Fruit fly (Drosophila melanogaster) whole organism, embryonic: ENCODE measurements around the gene stg1.
A peak's percentile ranks its signal among the peaks of the same experiment; 100 is the strongest.

Experiments used
- Bgb ChIP-seq: fragments of 200-800 bp; sonication (Bioruptor generic); IDR thresholded peaks from 2 replicates; pipeline ENCODE4 v1.3.6; 2022; ENCODE audit warnings: missing biosample characterization, missing genetic modification characterization; ENCODE audit not compliant: partially characterized antibody
- CG10431 ChIP-seq: fragments of 200-800 bp; sonication (Bioruptor generic); optimal IDR thresholded peaks from 3 replicates; lab custom pipeline; 2018; ENCODE audit warnings: missing biosample characterization, mild to moderate bottlenecking, missing genetic modification characterization
- CG10979 ChIP-seq: fragments of 200-800 bp; sonication (Bioruptor generic); optimal IDR thresholded peaks from 2 replicates; lab custom pipeline; 2018; ENCODE audit warnings: missing biosample characterization, mild to moderate bottlenecking, missing genetic modification characterization, moderate library complexity
- CG11247 ChIP-seq: fragments of 200-800 bp; sonication (Bioruptor generic); IDR thresholded peaks from 2 replicates; pipeline ENCODE4 v1.3.6; 2022; ENCODE audit warnings: missing biosample characterization, missing genetic modification characterization
- CG11560 ChIP-seq: fragments of 200-800 bp; sonication (Bioruptor generic); IDR thresholded peaks from 3 replicates; pipeline ENCODE4 v1.3.6; 2022; ENCODE audit warnings: missing biosample characterization, missing genetic modification characterization
- CG1233 ChIP-seq: fragments of 200-800 bp; sonication (Bioruptor generic); optimal IDR thresholded peaks from 4 replicates; lab custom pipeline; 2018; ENCODE audit warnings: missing biosample characterization, mild to moderate bottlenecking, missing genetic modification characterization
- CG12391 ChIP-seq: fragments of 200-800 bp; sonication (Bioruptor generic); optimal IDR thresholded peaks from 3 replicates; lab custom pipeline; 2018; ENCODE audit warnings: missing biosample characterization, mild to moderate bottlenecking, missing genetic modification characterization, moderate library complexity
- CG13296 ChIP-seq: fragments of 200-800 bp; sonication (Bioruptor generic); optimal IDR thresholded peaks from 3 replicates; lab custom pipeline; 2018; ENCODE audit warnings: missing biosample characterization, mild to moderate bottlenecking, missing genetic modification characterization
- CG17328 ChIP-seq: fragments of 200-800 bp; sonication (Bioruptor generic); IDR thresholded peaks from 2 replicates; pipeline ENCODE4 v1.3.6; 2022; ENCODE audit warnings: missing biosample characterization, missing genetic modification characterization
- CG17361 ChIP-seq: fragments of 200-800 bp; sonication (Bioruptor generic); IDR thresholded peaks from 3 replicates; pipeline ENCODE4 v1.3.6; 2022; ENCODE audit warnings: missing biosample characterization, missing genetic modification characterization
- CG17829 ChIP-seq: fragments of 200-800 bp; optimal IDR thresholded peaks from 2 replicates; lab custom pipeline; 2019; ENCODE audit warnings: missing biosample characterization, mild to moderate bottlenecking, missing genetic modification characterization, moderate library complexity
- CG2678 ChIP-seq: fragments of 200-800 bp; sonication (Bioruptor generic); optimal IDR thresholded peaks from 3 replicates; lab custom pipeline; 2019; ENCODE audit warnings: missing biosample characterization, mild to moderate bottlenecking, missing genetic modification characterization, moderate library complexity
- CG2875 ChIP-seq: fragments of 200-800 bp; sonication (Bioruptor generic); optimal IDR thresholded peaks from 2 replicates; lab custom pipeline; 2017; ENCODE audit warnings: missing biosample characterization, mild to moderate bottlenecking, missing genetic modification characterization, missing genetic modification reagents
- CG3065 ChIP-seq: fragments of 200-800 bp; sonication (Bioruptor generic); optimal IDR thresholded peaks from 2 replicates; lab custom pipeline; 2016; ENCODE audit warnings: missing biosample characterization, missing genetic modification characterization
- CG31441 ChIP-seq: fragments of 200-800 bp; sonication (Bioruptor generic); IDR thresholded peaks from 2 replicates; pipeline ENCODE4 v1.3.6; 2022; ENCODE audit warnings: missing biosample characterization, missing genetic modification characterization
- CG5180 ChIP-seq: fragments of 200-800 bp; sonication (Bioruptor generic); optimal IDR thresholded peaks from 3 replicates; lab custom pipeline; 2017; ENCODE audit warnings: missing biosample characterization, missing genetic modification characterization, mild to moderate bottlenecking, moderate library complexity, missing genetic modification reagents
- CG6272 ChIP-seq: fragments of 200-800 bp; sonication (Bioruptor generic); IDR thresholded peaks from 2 replicates; pipeline ENCODE4 v1.3.6; 2022; ENCODE audit warnings: missing biosample characterization, missing genetic modification characterization
- CG6813 ChIP-seq: fragments of 200-800 bp; sonication (Bioruptor generic); optimal IDR thresholded peaks from 2 replicates; lab custom pipeline; 2017; ENCODE audit warnings: missing biosample characterization, missing genetic modification characterization, mild to moderate bottlenecking, moderate library complexity, missing genetic modification reagents
- CG8388 ChIP-seq: fragments of 200-800 bp; sonication (Bioruptor generic); optimal IDR thresholded peaks from 2 replicates; lab custom pipeline; 2019; ENCODE audit warnings: missing biosample characterization, mild to moderate bottlenecking, missing genetic modification characterization, moderate library complexity
- CrebB ChIP-seq: fragments of 200-800 bp; sonication (Bioruptor generic); optimal IDR thresholded peaks from 3 replicates; lab custom pipeline; 2018; ENCODE audit warnings: missing biosample characterization, mild to moderate bottlenecking, missing genetic modification characterization
- D19A ChIP-seq: fragments of 200-800 bp; optimal IDR thresholded peaks from 3 replicates; lab custom pipeline; 2019; ENCODE audit warnings: missing biosample characterization, mild to moderate bottlenecking, missing genetic modification characterization, moderate library complexity
- Deaf1 ChIP-seq: fragments of 200-800 bp; optimal IDR thresholded peaks from 3 replicates; lab custom pipeline; 2019; ENCODE audit warnings: missing biosample characterization, mild to moderate bottlenecking, missing genetic modification characterization, moderate library complexity
- Eip74EF ChIP-seq, 2 experiments: fragments of 200-800 bp in 1 of 2; fragments of >200 bp in 1 of 2; sonication (Bioruptor generic) in 1 of 2; optimal IDR thresholded peaks; 2 replicates each; lab custom pipeline; 2017 to 2019; ENCODE audit warnings: missing biosample characterization in 2 of 2, missing genetic modification characterization in 2 of 2, mild to moderate bottlenecking in 1 of 2, moderate library complexity in 1 of 2
- Elba2 ChIP-seq: fragments of 200-800 bp; sonication (Bioruptor generic); optimal IDR thresholded peaks from 3 replicates; lab custom pipeline; 2016; ENCODE audit warnings: missing biosample characterization, missing genetic modification characterization
- Med ChIP-seq: fragments of 200-800 bp; sonication (Bioruptor generic); peaks from one replicate; lab custom pipeline; 2016; ENCODE audit warnings: missing biosample characterization, missing genetic modification characterization, mild to moderate bottlenecking, inconsistent platforms, moderate library complexity
- Mrtf ChIP-seq: fragments of 200-800 bp; sonication (Bioruptor generic); IDR thresholded peaks from 3 replicates; pipeline ENCODE4 v1.3.6; 2022; ENCODE audit warnings: missing biosample characterization, missing genetic modification characterization
- NfI ChIP-seq: fragments of 200-800 bp; sonication (Bioruptor generic); optimal IDR thresholded peaks from 3 replicates; lab custom pipeline; 2018; ENCODE audit warnings: missing biosample characterization, mild to moderate bottlenecking, missing genetic modification characterization, moderate library complexity
- Opbp ChIP-seq: fragments of 200-800 bp; sonication (Bioruptor generic); IDR thresholded peaks from 3 replicates; pipeline ENCODE4 v1.3.6; 2022; ENCODE audit warnings: missing biosample characterization, missing genetic modification characterization; ENCODE audit not compliant: partially characterized antibody
- Sox100B ChIP-seq: fragments of 200-800 bp; sonication (Bioruptor generic); optimal IDR thresholded peaks from 3 replicates; lab custom pipeline; 2018; ENCODE audit warnings: missing biosample characterization, mild to moderate bottlenecking, missing genetic modification characterization
- Sox102F ChIP-seq: fragments of 200-800 bp; sonication (Bioruptor generic); optimal IDR thresholded peaks from 2 replicates; lab custom pipeline; 2018; ENCODE audit warnings: missing biosample characterization, mild to moderate bottlenecking, missing genetic modification characterization, moderate library complexity
- aop ChIP-seq: fragments of 200-800 bp; sonication (Bioruptor generic); IDR thresholded peaks from 2 replicates; pipeline ENCODE4 v1.3.6; 2022; ENCODE audit warnings: missing biosample characterization, missing genetic modification characterization
- ase ChIP-seq: fragments of 200-800 bp; sonication (Bioruptor generic); IDR thresholded peaks from 3 replicates; pipeline ENCODE4 v1.3.6; 2022; ENCODE audit warnings: missing biosample characterization, missing genetic modification characterization
- chif ChIP-seq, 2 experiments: fragments of 200-800 bp; sonication (Bioruptor generic); optimal IDR thresholded peaks; 3 replicates each; lab custom pipeline; 2016; ENCODE audit warnings: missing biosample characterization in 2 of 2, missing genetic modification characterization in 2 of 2
- ci ChIP-seq: fragments of 200-800 bp; sonication (Bioruptor generic); IDR thresholded peaks from 3 replicates; pipeline ENCODE4 v1.3.6; 2022; ENCODE audit warnings: missing biosample characterization, missing genetic modification characterization
- lola ChIP-seq, 3 experiments: fragments of >200 bp in 2 of 3; fragments of 200-800 bp in 1 of 3; sonication (Bioruptor generic) in 1 of 3; optimal IDR thresholded peaks; 2 replicates each; lab custom pipeline; 2017 to 2019; ENCODE audit warnings: missing biosample characterization in 3 of 3, missing genetic modification characterization in 3 of 3, mild to moderate bottlenecking in 1 of 3, moderate library complexity in 1 of 3
- mam ChIP-seq: fragments of 200-800 bp; sonication (Bioruptor generic); optimal IDR thresholded peaks from 3 replicates; lab custom pipeline; 2016; ENCODE audit warnings: missing biosample characterization, missing genetic modification characterization
- nerfin-1 ChIP-seq: fragments of 200-800 bp; sonication (Bioruptor generic); optimal IDR thresholded peaks from 3 replicates; lab custom pipeline; 2019; ENCODE audit warnings: missing biosample characterization, mild to moderate bottlenecking, missing genetic modification characterization, moderate library complexity
- nom ChIP-seq: fragments of 200-800 bp; sonication (Bioruptor generic); optimal IDR thresholded peaks from 2 replicates; lab custom pipeline; 2017; ENCODE audit warnings: missing biosample characterization, missing genetic modification characterization, mild to moderate bottlenecking, moderate library complexity, missing genetic modification reagents
- pfk ChIP-seq: fragments of 200-800 bp; sonication (Bioruptor generic); optimal IDR thresholded peaks from 2 replicates; lab custom pipeline; 2018; ENCODE audit warnings: missing biosample characterization, mild to moderate bottlenecking, missing genetic modification characterization, moderate library complexity
- prd ChIP-seq, 3 experiments: fragments of >200 bp in 2 of 3; fragments of 200-800 bp in 1 of 3; sonication (Bioruptor generic) in 1 of 3; optimal IDR thresholded peaks in 2 of 3; IDR thresholded peaks in 1 of 3; 2 replicates in 2 of 3; 3 replicates in 1 of 3; pipeline versions ENCODE4 v1.3.6 to Lab custom; 2017 to 2022; ENCODE audit warnings: missing biosample characterization in 1 of 3, missing genetic modification characterization in 1 of 3
- scrt ChIP-seq: fragments of 200-800 bp; sonication (Bioruptor generic); optimal IDR thresholded peaks from 2 replicates; lab custom pipeline; 2018; ENCODE audit warnings: missing biosample characterization, mild to moderate bottlenecking, missing genetic modification characterization, moderate library complexity
- sim ChIP-seq: fragments of 200-800 bp; sonication (Bioruptor generic); IDR thresholded peaks from 2 replicates; pipeline ENCODE4 v1.3.6; 2022; ENCODE audit warnings: missing biosample characterization, missing genetic modification characterization
- stc ChIP-seq: fragments of 200-800 bp; sonication (Bioruptor generic); IDR thresholded peaks from 2 replicates; pipeline ENCODE4 v1.3.6; 2022; ENCODE audit warnings: missing biosample characterization, missing genetic modification characterization
- tup ChIP-seq: fragments of 200-800 bp; sonication (Bioruptor generic); optimal IDR thresholded peaks from 2 replicates; lab custom pipeline; 2016; ENCODE audit warnings: missing biosample characterization, mild to moderate bottlenecking, missing genetic modification characterization, moderate library complexity
- vvl ChIP-seq: fragments of 200-800 bp; sonication (Bioruptor generic); IDR thresholded peaks from 2 replicates; pipeline ENCODE4 v1.3.6; 2022; ENCODE audit warnings: missing biosample characterization, missing genetic modification characterization
- zfh1 ChIP-seq: fragments of 200-800 bp; sonication (Bioruptor generic); IDR thresholded peaks from 3 replicates; pipeline ENCODE4 v1.3.6; 2022; ENCODE audit warnings: missing biosample characterization, missing genetic modification characterization

The stg1 gene

DNA sequence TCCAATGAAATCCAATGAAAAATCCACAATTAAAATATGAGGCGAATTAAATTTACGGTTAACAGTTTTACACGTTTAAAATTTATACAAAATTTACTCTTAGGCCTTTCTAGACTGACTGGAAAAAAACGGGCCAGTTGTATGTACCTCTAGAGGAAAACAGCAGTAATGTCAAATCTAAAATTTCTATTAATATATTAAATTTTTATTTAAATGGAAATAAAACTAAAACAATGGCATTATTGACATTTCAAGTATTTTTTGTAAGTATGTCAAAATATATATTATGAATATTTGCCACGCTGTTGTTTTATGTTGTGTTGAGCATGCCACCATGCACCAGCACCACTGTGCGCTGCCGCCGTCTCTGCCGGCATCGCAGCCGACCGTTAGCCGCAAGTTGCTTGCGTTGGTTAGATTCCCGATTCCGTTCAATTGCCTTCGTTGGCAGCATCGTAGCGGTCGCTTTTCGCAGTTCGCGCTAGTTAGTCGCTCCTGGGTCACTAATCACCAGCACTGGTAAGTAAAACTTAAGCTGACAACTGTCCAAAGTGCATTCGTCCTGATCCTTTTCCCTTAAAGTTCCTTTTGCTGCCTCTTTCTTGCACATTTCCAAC is 48.7 kb upstream of the stg1 start, which contains the start of gene Cbs (continued):
- TF ChIP-seq Eip74EF (GFP tag; optimal IDR thresholded peaks at IDR 0.05; lab: Kevin White, UChicago) (peak in 1 of 2 experiments; percentile 27), CG17829 (tag; lab: Kevin White, UChicago) (peak; percentile 56), CG5180 (GFP tag; lab: Kevin White, UChicago) (peak; percentile 28), prd (optimal IDR thresholded peaks at IDR 0.05; lab: Kevin White, UChicago) (no peak), prd (GFP tag; IDR thresholded peaks at IDR 0.05; lab: Robert Waterston, UW) (peak; percentile 78), CG6272 (GFP tag; lab: Robert Waterston, UW) (peak; percentile 69)
- TF ChIP-seq, all 482 proteins: peak for 251

DNA sequence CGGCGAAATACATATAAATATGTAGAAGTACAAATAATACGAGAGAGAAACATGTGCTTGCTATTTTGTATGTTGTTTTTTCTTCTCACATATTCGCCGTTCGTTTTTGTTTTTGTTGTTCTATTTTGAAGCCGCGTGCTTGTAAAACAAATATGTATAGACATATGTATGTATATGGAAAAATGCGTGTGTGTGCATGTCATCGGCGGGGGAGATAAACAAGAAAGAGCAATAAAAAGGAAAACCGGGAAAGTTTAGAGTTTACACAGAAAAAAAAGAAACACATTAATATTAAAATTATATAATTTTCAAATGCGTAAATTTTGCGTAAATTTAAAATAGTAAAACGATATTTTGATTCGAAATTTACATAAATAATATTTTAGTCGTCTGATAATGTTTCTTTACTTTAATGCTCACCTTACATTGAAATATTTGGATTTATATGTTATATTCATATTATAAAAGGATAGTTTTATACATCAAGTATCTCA is 48.1 kb upstream of the stg1 start:
- TF ChIP-seq CrebB (tag; lab: Kevin White, UChicago) (no peak), nom (GFP tag; lab: Kevin White, UChicago) (peak; percentile 76), CG1233 (GFP tag; lab: Kevin White, UChicago) (no peak), CG11560 (tag; lab: Robert Waterston, UW) (no peak), CG13296 (GFP tag; lab: Kevin White, UChicago) (no peak), CG8388 (GFP tag; lab: Kevin White, UChicago) (peak; percentile 8), ci (GFP tag; lab: Robert Waterston, UW) (0 out of 3 replicates have a peak, but pooled peaks have one; percentile 20), Sox102F (peak; percentile 32), CG31441 (GFP tag; lab: Robert Waterston, UW) (peak; percentile 67), CG6813 (GFP tag; lab: Kevin White, UChicago) (peak; percentile 6), CG17328 (GFP tag; lab: Robert Waterston, UW) (peak; percentile 39; the same call in 1 of the 2 replicates), pfk (GFP tag; lab: Kevin White, UChicago) (no peak), chif (GFP tag; optimal IDR thresholded peaks at IDR 0.05; lab: Kevin White, UChicago) (no peak), stc (GFP tag; lab: Robert Waterston, UW) (peak; percentile 40; the same call in 1 of the 2 replicates), Sox100B (peak; percentile 35), nerfin-1 (tag; lab: Kevin White, UChicago) (peak; percentile 13), CG17361 (GFP tag; lab: Robert Waterston, UW) (peak; percentile 46; the same call in 1 of the 3 replicates), Bgb (GFP tag; lab: Robert Waterston, UW) (no peak), sim (GFP tag; lab: Robert Waterston, UW) (no peak), CG11247 (GFP tag; lab: Robert Waterston, UW) (no peak), NfI (GFP tag; lab: Kevin White, UChicago) (no peak), zfh1 (GFP tag; lab: Robert Waterston, UW) (0 out of 3 replicates have a peak, but pooled peaks have one; percentile 3), CG3065 (GFP tag; lab: Kevin White, UChicago) (no peak), Opbp (GFP tag; lab: Robert Waterston, UW) (no peak), tup (GFP tag; lab: Kevin White, UChicago) (no peak), mam (GFP tag; lab: Kevin White, UChicago) (no peak), CG12391 (tag; lab: Kevin White, UChicago) (peak; percentile 38), CG10431 (GFP tag; lab: Kevin White, UChicago) (no peak), Elba2 (GFP tag; lab: Kevin White, UChicago) (no peak), D19A (tag; lab: Kevin White, UChicago) (peak; percentile 51), CG10979 (tag; lab: Kevin White, UChicago) (peak; percentile 64), Med (GFP tag; lab: Kevin White, UChicago) (peak; percentile 50), Mrtf (GFP tag; lab: Robert Waterston, UW) (no peak), CG2875 (GFP tag; lab: Kevin White, UChicago) (peak; percentile 3), lola (GFP tag; optimal IDR thresholded peaks at IDR 0.05; lab: Kevin White, UChicago) (peak in 1 of 3 experiments; percentile 8), aop (GFP tag; lab: Robert Waterston, UW) (no peak), scrt (no peak), ase (no peak), vvl (GFP tag; lab: Robert Waterston, UW) (peak; percentile 60; the same call in 1 of the 2 replicates), CG2678 (tag; lab: Kevin White, UChicago) (peak; percentile 50), Deaf1 (tag; lab: Kevin White, UChicago) (peak; percentile 72)
